Worm (Caenorhabditis elegans): Measurements from ENCODE around the gene ZK355.2.

ZK355.2 gene

DNA sequence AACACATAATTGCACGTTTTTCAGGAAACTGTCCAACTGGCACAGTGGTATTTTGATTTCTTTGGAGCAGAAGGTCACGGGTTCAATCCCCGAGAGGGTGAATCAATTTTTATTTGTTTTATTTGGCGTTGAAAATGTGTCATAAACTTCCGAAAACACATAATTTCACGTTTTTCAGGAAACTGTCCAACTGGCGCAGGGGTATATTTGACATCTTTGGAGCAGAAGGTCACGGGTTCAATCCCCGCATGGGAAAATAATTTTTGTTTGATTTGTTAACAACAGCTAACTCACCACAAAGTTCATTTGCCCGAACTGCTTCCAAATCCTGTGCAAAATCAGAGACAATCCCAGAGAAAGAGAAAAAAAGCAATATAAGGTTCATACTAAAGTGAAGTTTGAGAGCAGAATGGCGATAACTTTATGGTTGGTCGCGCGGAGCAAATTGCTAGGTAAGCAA, 32.0 kb downstream of the ZK355.2 start, which contains the start of gene irld-48 (continued):
- TF ChIP-seq F22D6.2 (tag; optimal IDR thresholded peaks at IDR 0.05) (no peak), B0019.2 (GFP tag; conservative IDR thresholded peaks at IDR 0.05) (no peak), ets-4 (GFP tag; optimal IDR thresholded peaks at IDR 0.05) (no peak), B0035.1 (tag; optimal IDR thresholded peaks at IDR 0.05) (no peak)

DNA sequence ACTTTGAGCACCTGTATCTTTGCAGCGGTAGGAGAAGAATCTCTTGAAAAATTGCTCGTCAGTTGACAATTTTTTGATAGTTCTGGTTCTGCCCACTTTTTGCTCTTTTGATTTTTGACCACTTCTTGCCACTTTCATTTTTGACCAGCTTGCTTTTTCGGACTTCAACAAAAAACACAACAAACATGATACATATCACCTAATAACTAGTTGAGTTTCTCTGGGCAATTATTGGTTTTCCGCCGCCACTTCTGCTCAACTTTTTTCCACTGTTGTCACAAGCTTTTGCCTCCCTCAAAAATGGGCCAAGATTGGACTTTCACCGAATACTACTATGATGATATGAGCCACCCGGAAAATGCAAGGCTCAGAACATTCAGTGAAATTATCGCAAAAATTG, 34.6 kb downstream of the ZK355.2 start, which contains the start of gene srw-60:
Gene srw-60, plus strand, starts transcription at position 301 of the 400 bp plus-strand sequence.
- TF ChIP-seq ceh-58 (GFP tag; IDR thresholded peaks at IDR 0.05) = 0 out of 2 replicates have a peak, but pooled peaks have one; percentile 23
- TF ChIP-seq rcor-1 (GFP tag; IDR thresholded peaks at IDR 0.05) = no peak
- no peak for TF ChIP-seq efl-1 (GFP tag; optimal IDR thresholded peaks at IDR 0.05)
- TF ChIP-seq F57A8.1 (GFP tag; optimal IDR thresholded peaks at IDR 0.05) = no peak

DNA sequence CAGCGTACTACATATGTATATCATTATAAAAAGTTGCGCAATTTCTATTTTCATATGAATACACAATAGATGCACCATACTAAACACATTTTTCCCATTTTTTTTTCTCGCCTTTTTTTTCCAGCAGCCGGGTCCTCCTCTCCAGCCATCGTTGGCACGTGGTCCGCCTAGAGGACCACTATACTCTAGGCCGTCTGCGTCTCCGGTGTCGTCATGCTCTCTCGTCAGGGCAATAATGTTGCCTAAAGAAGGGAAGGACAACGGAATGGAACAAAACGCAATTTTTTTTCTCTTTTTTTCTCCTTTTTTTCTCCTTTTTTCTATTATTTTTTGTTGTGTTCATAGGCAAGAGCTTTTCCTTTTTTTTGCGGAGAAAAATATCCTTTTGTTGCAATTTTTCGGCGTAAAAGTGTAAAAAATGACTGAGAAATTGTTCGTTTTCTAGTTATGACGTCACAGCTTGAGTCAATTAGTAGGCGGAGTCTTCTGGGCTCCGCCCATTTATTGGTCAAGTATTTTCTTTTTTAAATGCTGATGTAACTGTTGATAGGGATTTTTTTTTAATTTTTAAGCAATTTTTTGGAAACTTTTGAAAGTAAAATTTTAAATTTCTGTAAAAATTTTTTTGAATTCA, 38.9 kb downstream of the ZK355.2 start:
- peak; percentile 40; the same call in 1 of the 2 replicates for TF ChIP-seq hmg-1.2 (GFP tag; IDR thresholded peaks at IDR 0.05)
- TF ChIP-seq mcd-1 (GFP tag; IDR thresholded peaks at IDR 0.05) = 0 out of 2 replicates have a peak, but pooled peaks have one; percentile 8
- TF ChIP-seq zfh-2 (GFP tag; conservative IDR thresholded peaks at IDR 0.05) = peak; percentile 76
- TF ChIP-seq somi-1 (GFP tag; optimal IDR thresholded peaks at IDR 0.05) = no peak

DNA sequence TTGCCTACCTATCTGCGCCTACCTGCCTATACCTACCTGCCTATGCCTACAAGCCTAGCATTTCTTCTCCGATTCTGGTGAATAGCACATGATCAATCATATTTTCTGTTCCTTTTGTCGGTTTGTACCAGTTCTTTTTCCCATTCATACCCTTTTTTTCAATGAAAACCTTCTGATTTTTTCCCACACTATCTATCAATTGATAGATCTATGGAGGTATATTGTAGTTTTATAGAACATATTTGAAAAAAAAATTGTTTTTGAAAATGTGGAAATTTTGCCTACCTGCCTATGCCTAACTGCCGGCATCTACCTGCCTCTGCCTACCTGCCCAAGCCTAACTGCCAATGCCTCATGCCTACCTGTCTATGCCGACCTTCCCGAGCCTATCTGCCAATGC, 39.9 kb downstream of the ZK355.2 start:
- TF ChIP-seq zfh-2 (GFP tag; conservative IDR thresholded peaks at IDR 0.05) = 0 out of 2 replicates have a peak, but pooled peaks have one; percentile 15
- no peak for TF ChIP-seq F23B12.7 (tag; optimal IDR thresholded peaks at IDR 0.05; ENCODE audit: insufficient read depth)

DNA sequence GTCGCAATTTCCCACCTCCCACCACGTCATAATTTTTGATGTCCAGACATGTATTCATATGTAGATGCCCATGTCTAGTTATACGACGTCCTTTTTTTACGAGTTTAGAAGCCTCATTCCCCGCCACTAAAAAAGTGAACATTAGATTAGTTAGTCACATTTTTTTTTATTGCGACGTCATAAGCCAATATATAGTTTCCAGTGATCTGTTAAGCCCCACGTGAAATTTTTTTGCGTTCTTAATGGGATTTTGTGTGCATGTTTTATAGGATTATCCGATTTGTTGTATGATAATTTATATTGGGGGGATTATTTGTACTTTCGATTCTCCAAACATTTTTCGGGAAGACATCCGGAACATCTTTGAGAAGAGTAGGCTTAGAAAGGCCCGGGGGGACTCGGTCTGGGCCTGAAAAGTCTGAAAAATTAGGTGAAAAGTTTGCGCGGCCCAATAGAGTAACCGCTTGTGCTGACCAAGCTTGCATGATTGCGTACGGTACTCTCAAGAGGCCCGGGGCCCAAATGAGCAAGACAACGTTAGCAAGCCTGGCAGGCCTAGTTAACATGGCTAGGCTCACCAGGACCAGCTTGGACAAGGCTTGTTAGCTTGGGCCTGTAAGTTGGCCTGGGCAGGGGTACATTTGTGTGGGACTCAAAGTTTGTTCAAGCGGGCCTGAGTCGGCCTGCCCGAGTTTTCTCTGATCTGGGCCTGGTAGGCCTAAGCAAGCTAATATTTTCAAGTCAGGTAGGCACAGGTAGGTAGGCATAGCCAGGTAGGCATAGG, 41.7 kb downstream of the ZK355.2 start:
- TF ChIP-seq hmg-1.2 (GFP tag; IDR thresholded peaks at IDR 0.05) (no peak), zfh-2 (GFP tag; conservative IDR thresholded peaks at IDR 0.05) (peak; percentile 50; the same call in 1 of the 2 replicates)

DNA sequence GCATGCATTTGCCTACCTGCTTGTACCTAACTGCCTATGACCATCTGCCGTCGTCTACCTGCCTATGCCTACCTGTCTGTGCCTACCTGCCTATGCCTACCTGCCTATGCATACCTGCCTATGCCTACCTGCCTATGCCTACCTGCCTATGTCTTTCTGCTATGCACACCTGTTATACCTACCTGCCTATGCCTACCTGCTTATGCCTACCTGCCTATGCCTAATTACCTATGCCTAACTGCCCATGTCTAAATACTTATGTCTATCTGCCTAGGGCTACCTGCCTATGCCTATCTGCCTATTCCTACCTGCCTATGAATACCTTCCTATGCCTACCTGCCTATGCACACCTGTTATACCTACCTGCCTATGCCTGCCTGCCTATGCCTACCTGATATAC, 42.6 kb downstream of the ZK355.2 start:
- TF ChIP-seq ztf-28 (GFP tag; IDR thresholded peaks at IDR 0.05) (0 out of 2 replicates have a peak, but pooled peaks have one; percentile 26), mxl-1 (tag; optimal IDR thresholded peaks at IDR 0.05) (no peak), hsf-1 (GFP tag; IDR thresholded peaks at IDR 0.05) (0 out of 2 replicates have a peak, but pooled peaks have one; percentile 28), unc-62 (GFP tag; optimal IDR thresholded peaks at IDR 0.05) (no peak)

DNA sequence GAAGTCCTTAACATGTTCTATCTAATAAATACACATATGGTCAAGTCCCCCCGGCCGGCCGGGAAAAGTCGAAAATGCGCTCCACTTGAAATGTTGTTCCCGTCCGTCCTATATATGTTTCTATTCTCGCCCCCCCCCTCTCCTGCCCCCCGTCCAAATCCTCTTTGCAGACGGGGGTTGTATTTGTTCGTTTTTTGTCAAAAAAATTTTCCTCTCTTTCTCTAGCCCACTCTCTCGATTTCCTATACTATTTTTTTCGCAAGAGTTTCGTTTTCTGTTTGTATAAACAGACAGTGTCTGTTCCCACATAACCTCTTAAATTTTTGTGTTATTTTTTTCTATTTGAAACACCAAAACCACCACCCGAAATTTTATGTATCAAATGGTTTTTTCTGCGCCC, 43.3 kb downstream of the ZK355.2 start:
- TF ChIP-seq snpc-4 (GFP tag; optimal IDR thresholded peaks at IDR 0.05) = no peak
- no peak for TF ChIP-seq snpc-4 (tag; optimal IDR thresholded peaks at IDR 0.05)
- no peak for TF ChIP-seq efl-1 (GFP tag; optimal IDR thresholded peaks at IDR 0.05)
- no peak for TF ChIP-seq Y79H2A.3 (GFP tag; conservative IDR thresholded peaks at IDR 0.05)
- TF ChIP-seq madf-6 (GFP tag; IDR thresholded peaks at IDR 0.05) = no peak
- TF ChIP-seq hmg-1.2 (GFP tag; IDR thresholded peaks at IDR 0.05) = peak; percentile 94

DNA sequence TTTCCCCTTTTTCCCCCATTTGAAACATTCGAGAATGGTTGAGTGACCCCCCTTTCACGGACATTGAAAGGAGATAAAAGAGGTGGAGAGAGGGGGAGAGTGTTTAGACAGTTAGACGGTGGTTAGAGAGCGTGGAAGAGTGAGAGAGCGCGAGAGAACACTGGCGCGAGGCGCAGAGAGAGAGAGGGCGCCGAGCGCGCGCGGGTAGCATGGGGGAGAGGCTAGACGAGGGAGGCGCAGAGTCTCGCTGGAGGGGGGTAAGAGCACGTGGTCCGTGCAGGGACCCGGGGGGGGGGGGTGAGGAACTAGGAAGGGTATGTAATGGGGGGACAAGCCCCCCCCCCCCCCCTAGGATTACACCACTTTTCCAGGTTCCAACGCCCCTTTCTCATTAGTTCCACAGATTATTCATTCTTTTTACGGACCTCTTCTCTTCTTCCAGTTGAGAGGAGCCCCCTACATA, 50.3 kb downstream of the ZK355.2 start:
- TF ChIP-seq aptf-3 (GFP tag; IDR thresholded peaks at IDR 0.05) = 0 out of 2 replicates have a peak, but pooled peaks have one; percentile 16
- TF ChIP-seq repo-1 (tag; optimal IDR thresholded peaks at IDR 0.05) = peak; percentile 91
- no peak for TF ChIP-seq ccch-3 (GFP tag; optimal IDR thresholded peaks at IDR 0.05)
- TF ChIP-seq ztf-3 (GFP tag; optimal IDR thresholded peaks at IDR 0.05) = peak; percentile 88
- no peak for TF ChIP-seq lir-1 (GFP tag; conservative IDR thresholded peaks at IDR 0.05)
- 0 out of 2 replicates have a peak, but pooled peaks have one; percentile 42 for TF ChIP-seq bed-2 (GFP tag; IDR thresholded peaks at IDR 0.05)
- TF ChIP-seq F23B12.7 (tag; optimal IDR thresholded peaks at IDR 0.05; ENCODE audit: insufficient read depth) = no peak
- TF ChIP-seq hmg-20 (GFP tag; IDR thresholded peaks at IDR 0.05) = peak; percentile 54; the same call in 1 of the 2 replicates
- TF ChIP-seq gei-17 (GFP tag; optimal IDR thresholded peaks at IDR 0.05) = peak; percentile 85
- TF ChIP-seq C06A6.2 (GFP tag; conservative IDR thresholded peaks at IDR 0.05) = peak; percentile 95
- TF ChIP-seq ztf-25 (GFP tag; IDR thresholded peaks at IDR 0.05) = no peak
- TF ChIP-seq madf-6 (GFP tag; IDR thresholded peaks at IDR 0.05) = peak; percentile 47; the same call in 1 of the 2 replicates
- no peak for TF ChIP-seq die-1 (tag; optimal IDR thresholded peaks at IDR 0.05)
- TF ChIP-seq B0019.2 (GFP tag; conservative IDR thresholded peaks at IDR 0.05) = no peak
- peak; percentile 82 for TF ChIP-seq athp-1 (tag; optimal IDR thresholded peaks at IDR 0.05)
